Worm (Caenorhabditis elegans): ENCODE results near the gene lido-11.

Gene lido-11

ce11 chrII:3036344-3036743 lies 32.6 kb downstream of the lido-11 start:
- no peak for TF ChIP-seq flt-1 (GFP tag; IDR thresholded peaks at IDR 0.05)
- TF ChIP-seq pes-1 (GFP tag; IDR thresholded peaks at IDR 0.05): no peak
- no peak for TF ChIP-seq sea-1 (GFP tag; conservative IDR thresholded peaks at IDR 0.05)
- no peak for TF ChIP-seq F13C5.2 (tag; optimal IDR thresholded peaks at IDR 0.05)
- no peak for TF ChIP-seq hnd-1 (tag; optimal IDR thresholded peaks at IDR 0.05)
- no peak for TF ChIP-seq ama-1 (optimal IDR thresholded peaks at IDR 0.05)
- no peak for TF ChIP-seq ceh-13 (GFP tag; optimal IDR thresholded peaks at IDR 0.05)
- no peak for TF ChIP-seq hmbx-1 (tag; optimal IDR thresholded peaks at IDR 0.05)
- TF ChIP-seq ceh-36 (tag; optimal IDR thresholded peaks at IDR 0.05): no peak
- no peak for TF ChIP-seq B0310.2 (tag; optimal IDR thresholded peaks at IDR 0.05)
- TF ChIP-seq hmg-4 (GFP tag; optimal IDR thresholded peaks at IDR 0.05): no peak
- TF ChIP-seq tbx-37 (GFP tag; conservative IDR thresholded peaks at IDR 0.05): no peak
- TF ChIP-seq tbx-11 (GFP tag; IDR thresholded peaks at IDR 0.05): no peak
- no peak for TF ChIP-seq aly-1 (tag; optimal IDR thresholded peaks at IDR 0.05)
- no peak for TF ChIP-seq tra-4 (tag; optimal IDR thresholded peaks at IDR 0.05)
- no peak for TF ChIP-seq ets-7 (tag; optimal IDR thresholded peaks at IDR 0.05)
- no peak for TF ChIP-seq scrt-1 (GFP tag; IDR thresholded peaks at IDR 0.05)

ce11 chrII:3038453-3038909 lies 34.7 kb downstream of the lido-11 start, which contains the start of the genes B0454.26 and B0454.5:
Gene B0454.26 (minus strand): TSS chrII:3038553.
Gene B0454.5 (plus strand): TSS chrII:3038859.
- TF ChIP-seq tbx-37 (GFP tag; conservative IDR thresholded peaks at IDR 0.05) (no peak), hmg-4 (GFP tag; optimal IDR thresholded peaks at IDR 0.05) (no peak), ceh-36 (tag; optimal IDR thresholded peaks at IDR 0.05) (no peak), tra-4 (tag; optimal IDR thresholded peaks at IDR 0.05) (no peak), F13C5.2 (tag; optimal IDR thresholded peaks at IDR 0.05) (no peak), scrt-1 (GFP tag; IDR thresholded peaks at IDR 0.05) (no peak), hnd-1 (tag; optimal IDR thresholded peaks at IDR 0.05) (no peak), B0310.2 (tag; optimal IDR thresholded peaks at IDR 0.05) (no peak), ama-1 (optimal IDR thresholded peaks at IDR 0.05) (no peak), flt-1 (GFP tag; IDR thresholded peaks at IDR 0.05) (no peak), aly-1 (tag; optimal IDR thresholded peaks at IDR 0.05) (no peak), tbx-11 (GFP tag; IDR thresholded peaks at IDR 0.05) (no peak), ets-7 (tag; optimal IDR thresholded peaks at IDR 0.05) (no peak), hmbx-1 (tag; optimal IDR thresholded peaks at IDR 0.05) (no peak), pes-1 (GFP tag; IDR thresholded peaks at IDR 0.05) (no peak)

- no peak for TF ChIP-seq F13C5.2 (tag; optimal IDR thresholded peaks at IDR 0.05)
- no peak for TF ChIP-seq ama-1 (optimal IDR thresholded peaks at IDR 0.05)
- TF ChIP-seq ceh-36 (tag; optimal IDR thresholded peaks at IDR 0.05): no peak
- no peak for TF ChIP-seq hmg-4 (GFP tag; optimal IDR thresholded peaks at IDR 0.05)
- TF ChIP-seq hnd-1 (tag; optimal IDR thresholded peaks at IDR 0.05): no peak
- TF ChIP-seq B0310.2 (tag; optimal IDR thresholded peaks at IDR 0.05): no peak
- no peak for TF ChIP-seq ets-7 (tag; optimal IDR thresholded peaks at IDR 0.05)
- TF ChIP-seq hmbx-1 (tag; optimal IDR thresholded peaks at IDR 0.05): no peak
- no peak for TF ChIP-seq aly-1 (tag; optimal IDR thresholded peaks at IDR 0.05)
- no peak for TF ChIP-seq tbx-11 (GFP tag; IDR thresholded peaks at IDR 0.05)
- no peak for TF ChIP-seq tra-4 (tag; optimal IDR thresholded peaks at IDR 0.05)
- TF ChIP-seq tbx-37 (GFP tag; conservative IDR thresholded peaks at IDR 0.05): no peak
These were observed 39.6 kb downstream of the lido-11 start, which contains the start of gene B0454.8 for ce11 chrII:3043358-3043757. Gene B0454.8 (minus strand): TSS chrII:3043458.

ce11 chrII:3044023-3044422 lies 40.3 kb downstream of the lido-11 start, which contains the start of gene sri-29:
Gene sri-29 (plus strand): TSS chrII:3044323.
- TF ChIP-seq tbx-37 (GFP tag; conservative IDR thresholded peaks at IDR 0.05): no peak

- TF ChIP-seq sea-1 (GFP tag; conservative IDR thresholded peaks at IDR 0.05) (no peak), hnd-1 (tag; optimal IDR thresholded peaks at IDR 0.05) (no peak), hmbx-1 (tag; optimal IDR thresholded peaks at IDR 0.05) (no peak), aly-1 (tag; optimal IDR thresholded peaks at IDR 0.05) (no peak), tbx-37 (GFP tag; conservative IDR thresholded peaks at IDR 0.05) (no peak), ama-1 (optimal IDR thresholded peaks at IDR 0.05) (no peak), tbx-11 (GFP tag; IDR thresholded peaks at IDR 0.05) (no peak), flt-1 (GFP tag; IDR thresholded peaks at IDR 0.05) (no peak), tra-4 (tag; optimal IDR thresholded peaks at IDR 0.05) (no peak)
These were observed 41.7 kb downstream of the lido-11 start for ce11 chrII:3045422-3045821.

ce11 chrII:3045875-3046274 lies 42.1 kb downstream of the lido-11 start, which contains the start of gene sri-30:
Gene sri-30 (plus strand): TSS chrII:3046175.
- TF ChIP-seq hmbx-1 (tag; optimal IDR thresholded peaks at IDR 0.05): no peak
- TF ChIP-seq B0310.2 (tag; optimal IDR thresholded peaks at IDR 0.05): no peak
- no peak for TF ChIP-seq aly-1 (tag; optimal IDR thresholded peaks at IDR 0.05)
- TF ChIP-seq hmg-4 (GFP tag; optimal IDR thresholded peaks at IDR 0.05): no peak
- no peak for TF ChIP-seq flt-1 (GFP tag; IDR thresholded peaks at IDR 0.05)
- TF ChIP-seq tbx-37 (GFP tag; conservative IDR thresholded peaks at IDR 0.05): no peak
- TF ChIP-seq pes-1 (GFP tag; IDR thresholded peaks at IDR 0.05): no peak
- no peak for TF ChIP-seq F13C5.2 (tag; optimal IDR thresholded peaks at IDR 0.05)
- no peak for TF ChIP-seq hnd-1 (tag; optimal IDR thresholded peaks at IDR 0.05)
- no peak for TF ChIP-seq sea-1 (GFP tag; conservative IDR thresholded peaks at IDR 0.05)
- no peak for TF ChIP-seq tra-4 (tag; optimal IDR thresholded peaks at IDR 0.05)
- no peak for TF ChIP-seq ets-7 (tag; optimal IDR thresholded peaks at IDR 0.05)
- TF ChIP-seq ama-1 (optimal IDR thresholded peaks at IDR 0.05): no peak
- TF ChIP-seq ceh-13 (GFP tag; optimal IDR thresholded peaks at IDR 0.05): no peak
- no peak for TF ChIP-seq ceh-36 (tag; optimal IDR thresholded peaks at IDR 0.05)
- TF ChIP-seq scrt-1 (GFP tag; IDR thresholded peaks at IDR 0.05): no peak
- TF ChIP-seq tbx-11 (GFP tag; IDR thresholded peaks at IDR 0.05): no peak

ce11 chrII:3048378-3048777 lies 44.6 kb downstream of the lido-11 start, which contains the start of gene sri-28:
Gene sri-28 (plus strand): TSS chrII:3048678.
- TF ChIP-seq ama-1 (optimal IDR thresholded peaks at IDR 0.05): no peak
- no peak for TF ChIP-seq pes-1 (GFP tag; IDR thresholded peaks at IDR 0.05)

- TF ChIP-seq aly-1 (tag; optimal IDR thresholded peaks at IDR 0.05) (no peak), pes-1 (GFP tag; IDR thresholded peaks at IDR 0.05) (no peak), ceh-36 (tag; optimal IDR thresholded peaks at IDR 0.05) (peak; percentile 87), hnd-1 (tag; optimal IDR thresholded peaks at IDR 0.05) (no peak), ets-7 (tag; optimal IDR thresholded peaks at IDR 0.05) (no peak), flt-1 (GFP tag; IDR thresholded peaks at IDR 0.05) (no peak)
These were observed 45.2 kb downstream of the lido-11 start for ce11 chrII:3048989-3049388.
